Worm (Caenorhabditis elegans) whole organism, young adult: Measurements from ENCODE around the gene nhr-147.

Experiments
- B0261.1 ChIP-seq: sonication (generic microtip); optimal IDR thresholded peaks from 2 replicates; lab custom pipeline; 2016; ENCODE audit warnings: mild to moderate bottlenecking, missing genetic modification characterization, moderate library complexity, missing compliant biosample characterization
- aptf-3 ChIP-seq: fragments of 200-800 bp; sonication (Bioruptor generic); IDR thresholded peaks from 2 replicates; pipeline ENCODE4 v1.3.6; 2022; ENCODE audit warnings: missing genetic modification characterization, missing compliant biosample characterization
- hmg-20 ChIP-seq: fragments of 200-800 bp; sonication (Bioruptor generic); IDR thresholded peaks from 2 replicates; pipeline ENCODE4 v1.3.6; 2022; ENCODE audit warnings: missing genetic modification reagents, missing genetic modification characterization, missing compliant biosample characterization
- lin-26 ChIP-seq: fragments of 200-800 bp; sonication (Bioruptor generic); IDR thresholded peaks from 2 replicates; pipeline ENCODE4 v1.3.6; 2022; ENCODE audit warnings: missing genetic modification reagents, missing genetic modification characterization, missing compliant biosample characterization
- madf-3 ChIP-seq: fragments of 200-800 bp; sonication (Bioruptor generic); IDR thresholded peaks from 2 replicates; pipeline ENCODE4 v1.3.6; 2022; ENCODE audit warnings: missing genetic modification reagents, missing genetic modification characterization, missing compliant biosample characterization

DNA sequence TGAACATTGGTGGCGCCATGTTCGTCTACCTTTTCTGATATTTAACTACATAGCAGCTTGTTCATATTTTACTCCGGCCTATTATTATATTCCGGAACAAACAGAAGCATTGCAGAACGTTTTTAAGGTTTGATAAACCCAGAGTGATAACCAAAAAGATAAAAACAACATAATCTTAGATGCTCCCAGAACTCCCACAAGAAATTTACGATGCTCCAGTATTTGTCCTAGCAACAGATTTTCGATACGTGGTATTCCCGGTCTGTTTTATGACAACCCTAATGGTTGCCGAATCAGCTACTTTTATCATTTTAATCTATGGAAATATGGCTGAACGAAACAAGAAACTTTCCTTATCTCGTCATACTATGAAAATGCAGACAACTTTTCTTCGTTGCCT lies 8.0 kb downstream of the nhr-147 start:
- TF ChIP-seq aptf-3 (no peak), madf-3 (no peak), B0261.1 (tag; lab: Kevin White, UChicago) (no peak), hmg-20 (GFP tag; lab: Robert Waterston, UW) (no peak), lin-26 (GFP tag; lab: Robert Waterston, UW) (no peak)
